Fruit fly (Drosophila melanogaster) whole organism, embryonic: ENCODE results near the gene CG34301.

Source experiments
- Ada2b ChIP-seq: fragments of 200-800 bp; sonication (Bioruptor generic); IDR thresholded peaks from 2 replicates; pipeline ENCODE4 v1.3.6; 2022; ENCODE audit warnings: missing biosample characterization, missing genetic modification characterization
- Atf6 ChIP-seq: fragments of 200-800 bp; sonication (Bioruptor generic); IDR thresholded peaks from 2 replicates; pipeline ENCODE4 v1.3.6; 2022; ENCODE audit warnings: missing biosample characterization, missing genetic modification characterization
- Bteb2 ChIP-seq: fragments of 200-800 bp; sonication (Bioruptor generic); optimal IDR thresholded peaks from 2 replicates; lab custom pipeline; 2016; ENCODE audit warnings: missing biosample characterization, missing genetic modification characterization
- C15 ChIP-seq: fragments of 200-800 bp; sonication (Bioruptor generic); IDR thresholded peaks from 3 replicates; pipeline ENCODE4 v1.3.6; 2022; ENCODE audit warnings: missing biosample characterization, missing genetic modification characterization
- CG11723 ChIP-seq: fragments of 200-800 bp; sonication (Bioruptor generic); optimal IDR thresholded peaks from 2 replicates; lab custom pipeline; 2017; ENCODE audit warnings: missing biosample characterization, mild to moderate bottlenecking, missing genetic modification characterization
- CG12942 ChIP-seq: fragments of 200-800 bp; sonication (Bioruptor generic); optimal IDR thresholded peaks from 3 replicates; lab custom pipeline; 2016; ENCODE audit warnings: missing biosample characterization, missing genetic modification characterization
- CG16779 ChIP-seq: fragments of 200-800 bp; sonication (Bioruptor generic); IDR thresholded peaks from 2 replicates; pipeline ENCODE4 v1.3.6; 2022; ENCODE audit warnings: missing biosample characterization, missing genetic modification characterization
- CG16815 ChIP-seq: fragments of 200-800 bp; sonication (Bioruptor generic); optimal IDR thresholded peaks from 3 replicates; lab custom pipeline; 2017; ENCODE audit warnings: missing biosample characterization, mild to moderate bottlenecking, missing genetic modification characterization
- CG17385 ChIP-seq: fragments of 200-800 bp; sonication (Bioruptor generic); optimal IDR thresholded peaks from 3 replicates; lab custom pipeline; 2018; ENCODE audit warnings: missing biosample characterization, mild to moderate bottlenecking, missing genetic modification characterization
- CG17612 ChIP-seq: fragments of 200-800 bp; sonication (Bioruptor generic); IDR thresholded peaks from 2 replicates; pipeline ENCODE4 v1.3.6; 2022; ENCODE audit warnings: missing biosample characterization, missing genetic modification characterization
- CG17829 ChIP-seq: fragments of 200-800 bp; optimal IDR thresholded peaks from 2 replicates; lab custom pipeline; 2019; ENCODE audit warnings: missing biosample characterization, mild to moderate bottlenecking, missing genetic modification characterization, moderate library complexity
- CG18619 ChIP-seq: fragments of 200-800 bp; sonication (Bioruptor generic); optimal IDR thresholded peaks from 3 replicates; lab custom pipeline; 2017; ENCODE audit warnings: missing biosample characterization, mild to moderate bottlenecking, missing genetic modification characterization
- CG2712 ChIP-seq: fragments of 200-800 bp; optimal IDR thresholded peaks from 3 replicates; lab custom pipeline; 2019; ENCODE audit warnings: missing biosample characterization, mild to moderate bottlenecking, missing genetic modification characterization, moderate library complexity
- CG30403 ChIP-seq: fragments of 200-800 bp; sonication (Bioruptor generic); optimal IDR thresholded peaks from 3 replicates; lab custom pipeline; 2016; ENCODE audit warnings: missing biosample characterization, missing genetic modification characterization
- CG3065 ChIP-seq: fragments of 200-800 bp; sonication (Bioruptor generic); optimal IDR thresholded peaks from 2 replicates; lab custom pipeline; 2016; ENCODE audit warnings: missing biosample characterization, missing genetic modification characterization
- CG42726 ChIP-seq: fragments of 200-800 bp; sonication (Bioruptor generic); IDR thresholded peaks from 2 replicates; pipeline ENCODE4 v1.3.6; 2022; ENCODE audit warnings: missing biosample characterization, missing genetic modification characterization; ENCODE audit not compliant: partially characterized antibody
- CG4328 ChIP-seq: fragments of 200-800 bp; sonication (Bioruptor generic); optimal IDR thresholded peaks from 3 replicates; lab custom pipeline; 2017; ENCODE audit warnings: missing biosample characterization, missing genetic modification reagents, missing genetic modification characterization
- CG43689 ChIP-seq: fragments of 200-800 bp; sonication (Bioruptor generic); IDR thresholded peaks from 2 replicates; pipeline ENCODE4 v1.3.6; 2022; ENCODE audit warnings: missing biosample characterization, missing genetic modification characterization
- Dad ChIP-seq: fragments of 200-800 bp; sonication (Bioruptor generic); optimal IDR thresholded peaks from 3 replicates; lab custom pipeline; 2016; ENCODE audit warnings: missing biosample characterization, missing genetic modification characterization
- Dfd ChIP-seq, 2 experiments: fragments of >200 bp; optimal IDR thresholded peaks; 2 replicates each; lab custom pipeline; 2017; ENCODE audit warnings: missing biosample characterization in 2 of 2, missing genetic modification characterization in 2 of 2
- Doc2 ChIP-seq: fragments of 200-800 bp; sonication (Bioruptor generic); IDR thresholded peaks from 2 replicates; pipeline ENCODE4 v1.3.6; 2022; ENCODE audit warnings: missing biosample characterization, missing genetic modification characterization
- GATAe ChIP-seq: fragments of 200-800 bp; sonication (Bioruptor generic); conservative IDR thresholded peaks from 2 replicates; pipeline ENCODE4 v1.3.6; 2022; ENCODE audit warnings: missing biosample characterization, missing genetic modification characterization
- Hr3 ChIP-seq: fragments of 200-800 bp; sonication (Bioruptor generic); optimal IDR thresholded peaks from 3 replicates; lab custom pipeline; 2016; ENCODE audit warnings: missing biosample characterization, missing genetic modification characterization
- Max ChIP-seq: fragments of 200-800 bp; sonication (Bioruptor generic); optimal IDR thresholded peaks from 2 replicates; lab custom pipeline; 2016; ENCODE audit warnings: missing biosample characterization, mild to moderate bottlenecking, missing genetic modification characterization
- Med ChIP-seq: fragments of 200-800 bp; sonication (Bioruptor generic); peaks from one replicate; lab custom pipeline; 2016; ENCODE audit warnings: missing biosample characterization, missing genetic modification characterization, mild to moderate bottlenecking, inconsistent platforms, moderate library complexity
- NK7.1 ChIP-seq: fragments of 200-800 bp; sonication (Bioruptor generic); optimal IDR thresholded peaks from 3 replicates; lab custom pipeline; 2016; ENCODE audit warnings: missing biosample characterization, missing genetic modification characterization
- Optix ChIP-seq: fragments of 200-800 bp; sonication (Bioruptor generic); IDR thresholded peaks from 3 replicates; pipeline ENCODE4 v1.3.6; 2022; ENCODE audit warnings: missing biosample characterization, missing genetic modification characterization
- PHDP ChIP-seq: fragments of 200-800 bp; sonication (Bioruptor generic); optimal IDR thresholded peaks from 3 replicates; lab custom pipeline; 2018; ENCODE audit warnings: missing biosample characterization, mild to moderate bottlenecking, missing genetic modification characterization, moderate library complexity
- Ssrp ChIP-seq: fragments of 200-800 bp; sonication (Bioruptor generic); optimal IDR thresholded peaks from 2 replicates; lab custom pipeline; 2018; ENCODE audit warnings: missing biosample characterization, mild to moderate bottlenecking, missing genetic modification characterization, moderate library complexity
- amos ChIP-seq: fragments of 200-800 bp; sonication (Bioruptor generic); IDR thresholded peaks from 2 replicates; pipeline ENCODE4 v1.3.6; 2022; ENCODE audit warnings: missing biosample characterization, missing genetic modification characterization; ENCODE audit not compliant: partially characterized antibody
- chm ChIP-seq: fragments of 200-800 bp; sonication (Bioruptor generic); IDR thresholded peaks from 2 replicates; pipeline ENCODE4 v1.3.6; 2022; ENCODE audit warnings: missing biosample characterization, missing genetic modification characterization
- croc ChIP-seq: fragments of 200-800 bp; sonication (Bioruptor generic); conservative IDR thresholded peaks from 3 replicates; pipeline ENCODE4 v1.3.6; 2022; ENCODE audit warnings: missing biosample characterization, missing genetic modification characterization
- emc ChIP-seq: fragments of 200-800 bp; sonication (Bioruptor generic); optimal IDR thresholded peaks from 2 replicates; lab custom pipeline; 2016; ENCODE audit warnings: missing biosample characterization, missing genetic modification characterization
- hkb ChIP-seq, 2 experiments: fragments of 200-800 bp in 1 of 2; fragments of >200 bp in 1 of 2; sonication (Bioruptor generic) in 1 of 2; IDR thresholded peaks in 1 of 2; optimal IDR thresholded peaks in 1 of 2; 2 replicates each; pipeline versions ENCODE4 v1.3.6 to Lab custom; 2017 to 2022; ENCODE audit warnings: missing biosample characterization in 1 of 2, missing genetic modification characterization in 1 of 2
- insv ChIP-seq, 2 experiments: fragments of 200-800 bp; sonication (Bioruptor generic); optimal IDR thresholded peaks; 3 replicates each; lab custom pipeline; 2016 to 2018; ENCODE audit warnings: missing biosample characterization in 2 of 2, missing genetic modification characterization in 2 of 2
- jigr1 ChIP-seq: fragments of 200-800 bp; sonication (Bioruptor generic); IDR thresholded peaks from 3 replicates; pipeline ENCODE4 v1.3.6; 2022; ENCODE audit warnings: missing biosample characterization, missing genetic modification characterization
- jumu ChIP-seq: fragments of 200-800 bp; sonication (Bioruptor generic); optimal IDR thresholded peaks from 3 replicates; lab custom pipeline; 2016; ENCODE audit warnings: missing biosample characterization, missing genetic modification characterization
- ken ChIP-seq: fragments of 200-800 bp; sonication (Bioruptor generic); IDR thresholded peaks from 3 replicates; pipeline ENCODE4 v1.3.6; 2022; ENCODE audit warnings: missing biosample characterization, missing genetic modification characterization
- lilli ChIP-seq: fragments of 200-800 bp; sonication (Bioruptor generic); optimal IDR thresholded peaks from 3 replicates; lab custom pipeline; 2016; ENCODE audit warnings: missing biosample characterization, missing genetic modification characterization
- lmd ChIP-seq: fragments of 200-800 bp; sonication (Bioruptor generic); IDR thresholded peaks from 2 replicates; pipeline ENCODE4 v1.3.6; 2022; ENCODE audit warnings: missing biosample characterization, missing genetic modification characterization
- lola ChIP-seq, 3 experiments: fragments of >200 bp in 2 of 3; fragments of 200-800 bp in 1 of 3; sonication (Bioruptor generic) in 1 of 3; optimal IDR thresholded peaks; 2 replicates each; lab custom pipeline; 2017 to 2019; ENCODE audit warnings: missing biosample characterization in 3 of 3, missing genetic modification characterization in 3 of 3, mild to moderate bottlenecking in 1 of 3, moderate library complexity in 1 of 3
- p53 ChIP-seq: fragments of 200-800 bp; sonication (Bioruptor generic); optimal IDR thresholded peaks from 2 replicates; lab custom pipeline; 2016; ENCODE audit warnings: missing biosample characterization, missing genetic modification characterization
- ro ChIP-seq: fragments of 200-800 bp; sonication (Bioruptor generic); IDR thresholded peaks from 2 replicates; pipeline ENCODE4 v1.3.6; 2022; ENCODE audit warnings: missing biosample characterization, missing genetic modification characterization
- row ChIP-seq: fragments of 200-800 bp; sonication (Bioruptor generic); IDR thresholded peaks from 3 replicates; pipeline ENCODE4 v1.3.6; 2022; ENCODE audit warnings: missing biosample characterization, missing genetic modification characterization
- sisA ChIP-seq: fragments of 200-800 bp; sonication (Bioruptor generic); IDR thresholded peaks from 2 replicates; pipeline ENCODE4 v1.3.6; 2022; ENCODE audit warnings: missing biosample characterization, missing genetic modification characterization
- slbo ChIP-seq: fragments of 200-800 bp; sonication (Bioruptor generic); IDR thresholded peaks from 2 replicates; pipeline ENCODE4 v1.3.6; 2022; ENCODE audit warnings: missing biosample characterization, missing genetic modification characterization
- tll ChIP-seq, 2 experiments: fragments of 200-800 bp in 1 of 2; fragments of >200 bp in 1 of 2; sonication (Bioruptor generic) in 1 of 2; optimal IDR thresholded peaks; 2 replicates each; lab custom pipeline; 2017 to 2019; ENCODE audit warnings: missing biosample characterization in 2 of 2, missing genetic modification characterization in 2 of 2, mild to moderate bottlenecking in 1 of 2, moderate library complexity in 1 of 2
- vvl ChIP-seq: fragments of 200-800 bp; sonication (Bioruptor generic); IDR thresholded peaks from 2 replicates; pipeline ENCODE4 v1.3.6; 2022; ENCODE audit warnings: missing biosample characterization, missing genetic modification characterization
- wek ChIP-seq: fragments of 200-800 bp; sonication (Bioruptor generic); optimal IDR thresholded peaks from 3 replicates; lab custom pipeline; 2018; ENCODE audit warnings: missing biosample characterization, mild to moderate bottlenecking, missing genetic modification characterization, moderate library complexity

Gene CG34301

dm6 chr3R:8731597-8732263 lies 41.5 kb upstream of the CG34301 start, which contains the start of the genes M1BP and CG8202 (continued):
- TF ChIP-seq CG43689 (GFP tag; lab: Robert Waterston, UW): peak; percentile 57; the same call in 1 of the 2 replicates
- TF ChIP-seq Max (GFP tag; lab: Kevin White, UChicago): peak; percentile 74
- TF ChIP-seq Med (GFP tag; lab: Kevin White, UChicago): peak; percentile 89
- no peak for TF ChIP-seq C15 (GFP tag; lab: Robert Waterston, UW)
- TF ChIP-seq CG18619 (GFP tag; lab: Kevin White, UChicago): peak; percentile 93
- TF ChIP-seq CG16779 (GFP tag; lab: Robert Waterston, UW): no peak
- peak; percentile 43 for TF ChIP-seq Dad (GFP tag; lab: Kevin White, UChicago)
- TF ChIP-seq CG3065 (GFP tag; lab: Kevin White, UChicago): peak; percentile 73
- peak; percentile 87 for TF ChIP-seq CG11723 (GFP tag; lab: Kevin White, UChicago)
- no peak for TF ChIP-seq CG42726 (GFP tag; lab: Robert Waterston, UW)
- TF ChIP-seq Dfd (GFP tag; optimal IDR thresholded peaks at IDR 0.05; lab: Kevin White, UChicago): no peak
- TF ChIP-seq croc (GFP tag; lab: Robert Waterston, UW): peak; percentile 66; the same call in 1 of the 3 replicates
- TF ChIP-seq Doc2 (GFP tag; lab: Robert Waterston, UW): peak; percentile 34; the same call in 1 of the 2 replicates
- TF ChIP-seq wek (GFP tag; lab: Kevin White, UChicago): no peak
- TF ChIP-seq jumu: peak; percentile 7
- peak; percentile 12 for TF ChIP-seq emc
- no peak for TF ChIP-seq tll (GFP tag; optimal IDR thresholded peaks at IDR 0.05; lab: Kevin White, UChicago)
- peak; percentile 55; the same call in 1 of the 2 replicates for TF ChIP-seq Ada2b
- TF ChIP-seq lilli: peak; percentile 81
- peak; percentile 90 for TF ChIP-seq CG30403
- peak; percentile 83 for TF ChIP-seq vvl (GFP tag; lab: Robert Waterston, UW)
- peak; percentile 78; the same call in 2 of the 3 replicates for TF ChIP-seq ken (GFP tag; lab: Robert Waterston, UW)
- TF ChIP-seq Optix (GFP tag; lab: Robert Waterston, UW): peak; percentile 65; the same call in 2 of the 3 replicates
- TF ChIP-seq CG17385 (GFP tag; lab: Kevin White, UChicago): peak; percentile 89
- TF ChIP-seq lmd (GFP tag; lab: Robert Waterston, UW): peak; percentile 82
- peak; percentile 86 for TF ChIP-seq CG16815
- peak; percentile 94 for TF ChIP-seq CG17829 (tag; lab: Kevin White, UChicago)
- peak; percentile 55 for TF ChIP-seq Atf6 (GFP tag; lab: Robert Waterston, UW)
- TF ChIP-seq sisA (GFP tag; lab: Robert Waterston, UW): peak; percentile 76
- TF ChIP-seq ro (GFP tag; lab: Robert Waterston, UW): peak; percentile 46; the same call in 1 of the 2 replicates
- peak; percentile 52; the same call in 1 of the 2 replicates for TF ChIP-seq chm (GFP tag; lab: Robert Waterston, UW)
- TF ChIP-seq amos: no peak
- TF ChIP-seq GATAe (GFP tag; lab: Robert Waterston, UW): no peak
- TF ChIP-seq CG4328 (GFP tag; lab: Kevin White, UChicago): peak; percentile 91
- peak in 1 of 2 experiments; percentile 74 for TF ChIP-seq insv (GFP tag; optimal IDR thresholded peaks at IDR 0.05; lab: Kevin White, UChicago)
- TF ChIP-seq lola (GFP tag; optimal IDR thresholded peaks at IDR 0.05; lab: Kevin White, UChicago): peak in 1 of 3 experiments; percentile 96
- peak; percentile 41 for TF ChIP-seq Bteb2 (GFP tag; lab: Kevin White, UChicago)
- TF ChIP-seq row (GFP tag; lab: Robert Waterston, UW): peak; percentile 91
- TF ChIP-seq Hr3: peak; percentile 94
- TF ChIP-seq slbo (GFP tag; lab: Robert Waterston, UW): peak; percentile 85
- no peak for TF ChIP-seq CG17612 (GFP tag; lab: Robert Waterston, UW)
- peak; percentile 90 for TF ChIP-seq CG12942
- TF ChIP-seq jigr1 (GFP tag; lab: Robert Waterston, UW): 0 out of 3 replicates have a peak, but pooled peaks have one; percentile 42
- peak; percentile 95 for TF ChIP-seq CG2712 (tag; lab: Kevin White, UChicago)
- no peak for TF ChIP-seq hkb (optimal IDR thresholded peaks at IDR 0.05; lab: Kevin White, UChicago)
- TF ChIP-seq hkb (GFP tag; IDR thresholded peaks at IDR 0.05; lab: Robert Waterston, UW): peak; percentile 77
- TF ChIP-seq p53 (GFP tag; lab: Kevin White, UChicago): no peak
- TF ChIP-seq NK7.1: no peak
- TF ChIP-seq Ssrp (tag; lab: Kevin White, UChicago): peak; percentile 92
- peak; percentile 91 for TF ChIP-seq PHDP (tag; lab: Kevin White, UChicago)
